Comparison of ENCODE assay signal across 6 worm cellular contexts in the genomic region with DNA sequence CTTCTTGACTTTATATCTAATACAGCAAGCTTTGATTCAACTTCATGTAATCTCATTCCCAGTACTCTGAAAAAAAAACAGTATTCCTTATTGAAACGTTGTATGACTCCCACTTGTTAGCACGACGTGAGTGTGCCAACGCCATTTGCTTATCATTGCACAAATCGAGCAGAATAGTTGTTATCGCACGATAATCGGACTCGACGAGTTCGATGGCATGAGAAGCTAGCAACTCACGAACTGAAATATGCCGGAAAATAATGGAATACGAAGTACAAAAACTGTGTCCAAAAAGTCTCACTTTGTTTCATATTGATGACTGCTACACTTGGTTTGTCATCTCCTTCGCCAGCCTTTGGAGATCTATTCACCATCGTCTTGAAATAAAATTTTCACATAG.
TF ChIP-seq lines count a peak whose summit lies in the region.

No protein-coding gene starts in this region.

TF ChIP-seq in whole organism, L1 larva, 84 proteins besides CTCF, POLR2A, EP300 and RAD21 (continues in another document):
- TF ChIP-seq pqm-1 (tag; optimal IDR thresholded peaks at IDR 0.05; lab: Kevin White, UChicago), result peak; percentile 17
- TF ChIP-seq hlh-4 (tag; optimal IDR thresholded peaks at IDR 0.05; lab: Kevin White, UChicago), result no peak
- TF ChIP-seq dsc-1 (tag; optimal IDR thresholded peaks at IDR 0.05; lab: Kevin White, UChicago), result no peak
- TF ChIP-seq ceh-63 (GFP tag; optimal IDR thresholded peaks at IDR 0.05; lab: Kevin White, UChicago), result no peak
- no peak for TF ChIP-seq vab-15 (tag; optimal IDR thresholded peaks at IDR 0.05; lab: Kevin White, UChicago)
- no peak for TF ChIP-seq nhr-237 (tag; optimal IDR thresholded peaks at IDR 0.05; lab: Kevin White, UChicago)
- no peak for TF ChIP-seq unc-62 (GFP tag; optimal IDR thresholded peaks at IDR 0.05; lab: Kevin White, UChicago)
- peak; percentile 80 for TF ChIP-seq elt-2 (tag; optimal IDR thresholded peaks at IDR 0.05; lab: Kevin White, UChicago)
- no peak for TF ChIP-seq sox-4 (tag; optimal IDR thresholded peaks at IDR 0.05; lab: Kevin White, UChicago)
- no peak for TF ChIP-seq nhr-85 (tag; lab: Kevin White, UChicago)
- TF ChIP-seq fkh-10 (GFP tag; optimal IDR thresholded peaks at IDR 0.05; lab: Kevin White, UChicago), result no peak
- TF ChIP-seq zip-4 (GFP tag; optimal IDR thresholded peaks at IDR 0.05; lab: Kevin White, UChicago), result no peak
- no peak for TF ChIP-seq lin-39 (tag; optimal IDR thresholded peaks at IDR 0.05; lab: Kevin White, UChicago)
- no peak for TF ChIP-seq unc-130 (tag; optimal IDR thresholded peaks at IDR 0.05; lab: Kevin White, UChicago)
- TF ChIP-seq alr-1 (tag; optimal IDR thresholded peaks at IDR 0.05; lab: Kevin White, UChicago; ENCODE audit: borderline replicate concordance), result no peak

TF ChIP-seq in whole organism, L2 larva, 48 proteins besides CTCF, POLR2A, EP300 and RAD21:
- no peak for TF ChIP-seq alr-1 (tag; optimal IDR thresholded peaks at IDR 0.05; lab: Kevin White, UChicago)
- TF ChIP-seq fos-1 (tag; optimal IDR thresholded peaks at IDR 0.05; lab: Kevin White, UChicago), result peak; percentile 95
- TF ChIP-seq ztf-4 (tag; optimal IDR thresholded peaks at IDR 0.05; lab: Kevin White, UChicago), result no peak
- no peak for TF ChIP-seq unc-55 (GFP tag; optimal IDR thresholded peaks at IDR 0.05; lab: Kevin White, UChicago)
- no peak for TF ChIP-seq sma-9 (GFP tag; optimal IDR thresholded peaks at IDR 0.05; lab: Kevin White, UChicago)
- no peak for TF ChIP-seq sma-9 (tag; optimal IDR thresholded peaks at IDR 0.05; lab: Kevin White, UChicago)
- no peak for TF ChIP-seq nhr-25 (tag; optimal IDR thresholded peaks at IDR 0.05; lab: Kevin White, UChicago)
- TF ChIP-seq nhr-23 (tag; optimal IDR thresholded peaks at IDR 0.05; lab: Kevin White, UChicago), result no peak
- peak; percentile 47 for TF ChIP-seq crh-2 (tag; optimal IDR thresholded peaks at IDR 0.05; lab: Kevin White, UChicago)
- no peak for TF ChIP-seq nhr-129 (tag; optimal IDR thresholded peaks at IDR 0.05; lab: Kevin White, UChicago)
- TF ChIP-seq lsy-2 (tag; optimal IDR thresholded peaks at IDR 0.05; lab: Kevin White, UChicago), result no peak
- TF ChIP-seq R02D3.7 (tag; optimal IDR thresholded peaks at IDR 0.05; lab: Kevin White, UChicago), result no peak

TF ChIP-seq in whole organism, L3 larva, 47 proteins besides CTCF, POLR2A, EP300 and RAD21:
- peak; percentile 88 for TF ChIP-seq elt-2 (tag; optimal IDR thresholded peaks at IDR 0.05; lab: Kevin White, UChicago)
- TF ChIP-seq hmg-11 (tag; optimal IDR thresholded peaks at IDR 0.05; lab: Kevin White, UChicago), result no peak
- TF ChIP-seq snpc-4 (tag; optimal IDR thresholded peaks at IDR 0.05; lab: Kevin White, UChicago), result no peak
- TF ChIP-seq pqm-1 (tag; optimal IDR thresholded peaks at IDR 0.05; lab: Kevin White, UChicago), result peak; percentile 75
- no peak for TF ChIP-seq mml-1 (tag; optimal IDR thresholded peaks at IDR 0.05; lab: Kevin White, UChicago)
- TF ChIP-seq fkh-10 (GFP tag; optimal IDR thresholded peaks at IDR 0.05; lab: Kevin White, UChicago), result no peak

TF ChIP-seq in whole organism, L4 larva, 104 proteins besides CTCF, POLR2A, EP300 and RAD21 (continues in another document):
- TF ChIP-seq spr-3 (GFP tag; optimal IDR thresholded peaks at IDR 0.05; lab: Kevin White, UChicago), result no peak
- TF ChIP-seq daf-16 (GFP tag; optimal IDR thresholded peaks at IDR 0.05; lab: Kevin White, UChicago), result no peak
- TF ChIP-seq daf-16 (tag; optimal IDR thresholded peaks at IDR 0.05; lab: Kevin White, UChicago), result peak; percentile 81
- peak; percentile 69 for TF ChIP-seq hlh-11 (tag; optimal IDR thresholded peaks at IDR 0.05; lab: Kevin White, UChicago)
- no peak for TF ChIP-seq attf-4 (tag; optimal IDR thresholded peaks at IDR 0.05; lab: Kevin White, UChicago)
- peak; percentile 57 for TF ChIP-seq dve-1 (tag; optimal IDR thresholded peaks at IDR 0.05; lab: Kevin White, UChicago; ENCODE audit: insufficient read depth)
- no peak for TF ChIP-seq fos-1 (tag; optimal IDR thresholded peaks at IDR 0.05; lab: Kevin White, UChicago)
- TF ChIP-seq Y75B8A.6 (GFP tag; IDR thresholded peaks at IDR 0.05; lab: Robert Waterston, UW), result no peak
- TF ChIP-seq lin-1 (GFP tag; IDR thresholded peaks at IDR 0.05; lab: Robert Waterston, UW), result 0 out of 2 replicates have a peak, but pooled peaks have one; percentile 24
- 0 out of 2 replicates have a peak, but pooled peaks have one; percentile 17 for TF ChIP-seq tra-1 (GFP tag; IDR thresholded peaks at IDR 0.05; lab: Robert Waterston, UW)
- no peak for TF ChIP-seq nhr-76 (tag; optimal IDR thresholded peaks at IDR 0.05; lab: Kevin White, UChicago)
- no peak for TF ChIP-seq madf-5 (GFP tag; IDR thresholded peaks at IDR 0.05; lab: Robert Waterston, UW)
- TF ChIP-seq nhr-77 (tag; optimal IDR thresholded peaks at IDR 0.05; lab: Kevin White, UChicago), result peak; percentile 39
- TF ChIP-seq mdl-1 (tag; optimal IDR thresholded peaks at IDR 0.05; lab: Kevin White, UChicago), result peak in 1 of 2 experiments; percentile 24
- TF ChIP-seq php-3 (GFP tag; IDR thresholded peaks at IDR 0.05; lab: Robert Waterston, UW), result 0 out of 2 replicates have a peak, but pooled peaks have one; percentile 26
- no peak for TF ChIP-seq zip-2 (tag; optimal IDR thresholded peaks at IDR 0.05; lab: Kevin White, UChicago)
- peak; percentile 90 for TF ChIP-seq nhr-28 (tag; optimal IDR thresholded peaks at IDR 0.05; lab: Kevin White, UChicago)
- TF ChIP-seq mxl-3 (GFP tag; optimal IDR thresholded peaks at IDR 0.05; lab: Kevin White, UChicago), result peak; percentile 34
- TF ChIP-seq pqm-1 (tag; optimal IDR thresholded peaks at IDR 0.05; lab: Kevin White, UChicago), result peak; percentile 96

TF ChIP-seq in whole organism, late embryonic, 69 proteins besides CTCF, POLR2A, EP300 and RAD21:
- TF ChIP-seq eyg-1 (tag; optimal IDR thresholded peaks at IDR 0.05; lab: Kevin White, UChicago), result no peak
- TF ChIP-seq hlh-13 (GFP tag; optimal IDR thresholded peaks at IDR 0.05; lab: Kevin White, UChicago), result no peak
- TF ChIP-seq hlh-15 (tag; optimal IDR thresholded peaks at IDR 0.05; lab: Kevin White, UChicago), result no peak
- TF ChIP-seq elt-2 (tag; optimal IDR thresholded peaks at IDR 0.05; lab: Kevin White, UChicago), result peak; percentile 56
- no peak for TF ChIP-seq ceh-45 (GFP tag; IDR thresholded peaks at IDR 0.05; lab: Robert Waterston, UW)
- no peak for TF ChIP-seq fkh-6 (tag; optimal IDR thresholded peaks at IDR 0.05; lab: Kevin White, UChicago)

TF ChIP-seq in whole organism, young adult, 124 proteins besides CTCF, POLR2A, EP300 and RAD21:
- TF ChIP-seq C06A6.2 (GFP tag; conservative IDR thresholded peaks at IDR 0.05; lab: Robert Waterston, UW), result no peak
- TF ChIP-seq nhr-80 (tag; optimal IDR thresholded peaks at IDR 0.05; lab: Kevin White, UChicago), result peak; percentile 96
- peak; percentile 59 for TF ChIP-seq dox-1 (GFP tag; IDR thresholded peaks at IDR 0.05; lab: Robert Waterston, UW)
- no peak for TF ChIP-seq mel-28 (tag; optimal IDR thresholded peaks at IDR 0.05; lab: Kevin White, UChicago; ENCODE audit: borderline replicate concordance)
- no peak for TF ChIP-seq repo-1 (tag; optimal IDR thresholded peaks at IDR 0.05; lab: Kevin White, UChicago)
- no peak for TF ChIP-seq zim-3 (tag; optimal IDR thresholded peaks at IDR 0.05; lab: Kevin White, UChicago)
- no peak for TF ChIP-seq akir-1 (GFP tag; optimal IDR thresholded peaks at IDR 0.05; lab: Kevin White, UChicago)
- TF ChIP-seq chd-7 (tag; optimal IDR thresholded peaks at IDR 0.05; lab: Kevin White, UChicago), result no peak
- no peak for TF ChIP-seq him-1 (tag; optimal IDR thresholded peaks at IDR 0.05; lab: Kevin White, UChicago)
- no peak for TF ChIP-seq C17E4.6 (GFP tag; IDR thresholded peaks at IDR 0.05; lab: Robert Waterston, UW)
- TF ChIP-seq bed-1 (GFP tag; IDR thresholded peaks at IDR 0.05; lab: Robert Waterston, UW), result no peak
- peak; percentile 94 for TF ChIP-seq ets-4 (GFP tag; optimal IDR thresholded peaks at IDR 0.05; lab: Kevin White, UChicago)
- TF ChIP-seq let-607 (tag; optimal IDR thresholded peaks at IDR 0.05; lab: Kevin White, UChicago), result peak in 1 of 2 experiments; percentile 4
